Fruit fly (Drosophila melanogaster): Measurements from ENCODE around the gene CG8774.

DNA sequence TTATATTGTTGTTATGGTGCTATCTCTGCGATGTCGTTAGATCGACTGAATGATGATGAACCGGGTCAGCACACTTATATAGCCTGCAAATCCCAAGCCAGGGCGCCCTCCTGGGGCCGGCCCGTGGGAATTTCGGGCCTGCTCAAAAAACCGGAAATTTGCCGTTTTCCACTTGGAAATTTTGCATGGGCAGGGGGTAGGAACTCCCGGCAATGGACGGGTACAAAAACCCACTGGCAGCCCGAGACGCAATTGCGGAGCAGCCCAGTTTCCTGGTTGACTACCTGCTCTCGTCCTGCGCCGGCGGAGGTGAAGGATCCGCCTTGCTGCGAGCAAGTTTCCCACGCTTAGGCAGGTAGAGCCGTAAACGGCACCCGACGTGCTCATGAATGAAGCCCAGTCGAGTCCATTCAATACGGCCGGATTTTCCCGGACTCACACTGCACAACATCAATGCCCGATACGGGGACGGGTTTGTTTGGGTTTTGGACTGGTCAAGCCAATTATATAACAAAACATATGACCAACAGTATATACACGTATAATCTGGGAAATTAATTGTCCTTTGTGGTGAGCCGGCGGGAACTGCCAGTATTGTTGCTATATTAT lies 5.3 kb upstream of the CG8774 start, which contains the start of gene wntD:
- TF ChIP-seq usp (GFP tag; optimal IDR thresholded peaks at IDR 0.05) = no peak
- TF ChIP-seq Hr78 (GFP tag; optimal IDR thresholded peaks at IDR 0.05) = no peak
- no peak for TF ChIP-seq br (GFP tag; optimal IDR thresholded peaks at IDR 0.05)
- no peak for TF ChIP-seq CG9705 (GFP tag; optimal IDR thresholded peaks at IDR 0.05)
- TF ChIP-seq brk (GFP tag; optimal IDR thresholded peaks at IDR 0.05) = no peak
- TF ChIP-seq dl (GFP tag; optimal IDR thresholded peaks at IDR 0.05; ENCODE audit: insufficient read depth in 1 of 2, partially characterized antibody in 2 of 2) = no peak
- no peak for TF ChIP-seq dsf (GFP tag; optimal IDR thresholded peaks at IDR 0.05; ENCODE audit: borderline replicate concordance)
- TF ChIP-seq Abd-B (GFP tag; optimal IDR thresholded peaks at IDR 0.05) = no peak
